Worm (Caenorhabditis elegans): Measurements from ENCODE around the gene fbxa-115.

Gene fbxa-115

DNA sequence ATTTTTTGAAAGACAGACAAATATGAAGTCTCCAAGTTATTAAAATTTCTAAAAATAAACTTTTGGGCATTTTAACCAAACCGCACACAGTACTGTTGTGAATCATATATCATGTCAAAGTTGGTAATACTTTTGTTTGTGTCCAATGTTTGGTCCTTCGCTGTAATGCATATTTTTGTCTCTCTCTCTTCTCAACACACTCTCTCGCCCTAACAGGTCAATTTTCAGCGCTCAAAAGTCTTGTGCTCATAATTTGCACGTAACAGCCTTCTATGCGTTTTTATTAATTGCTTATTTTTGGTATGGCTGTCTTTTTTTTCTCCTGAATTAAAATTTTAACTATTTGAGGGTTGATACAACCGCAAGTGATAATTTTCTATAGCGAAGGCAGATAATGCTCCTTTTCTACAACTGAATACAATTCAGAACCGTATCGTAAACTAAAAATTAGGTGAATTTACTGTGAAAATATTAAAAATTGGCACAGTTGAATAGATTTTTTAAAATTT is 30.1 kb downstream of the fbxa-115 start:
- TF ChIP-seq ceh-43 (GFP tag; optimal IDR thresholded peaks at IDR 0.05) (no peak), lsy-2 (tag; optimal IDR thresholded peaks at IDR 0.05) (no peak), nhr-28 (tag; optimal IDR thresholded peaks at IDR 0.05) (no peak), ham-2 (GFP tag; optimal IDR thresholded peaks at IDR 0.05) (no peak), bed-3 (GFP tag; optimal IDR thresholded peaks at IDR 0.05) (no peak)

DNA sequence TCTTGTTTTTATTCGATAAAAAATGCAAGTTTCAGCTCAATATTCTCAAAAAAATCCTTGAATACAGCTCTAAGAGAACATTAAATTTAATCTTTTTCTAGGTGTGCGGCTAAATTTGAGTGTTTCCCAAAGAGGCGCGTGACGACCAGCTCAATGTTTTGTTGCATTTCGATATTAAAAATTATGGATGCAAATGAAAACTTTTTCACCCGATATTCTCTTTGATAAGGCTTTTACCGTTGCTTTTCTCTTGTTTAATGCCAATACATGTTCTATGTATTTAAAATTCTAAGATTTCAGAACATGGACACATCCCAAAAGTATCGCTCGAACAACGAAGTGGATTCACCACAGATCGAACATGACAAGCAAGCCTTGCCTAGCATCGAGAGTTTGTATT is 33.7 kb downstream of the fbxa-115 start, which contains the start of gene F19B2.6:
F19B2.6 (plus strand) TSS at position 301 of the 400 bp plus-strand sequence.
- TF ChIP-seq unc-120 (tag; optimal IDR thresholded peaks at IDR 0.05; ENCODE audit: poor library complexity, severe bottlenecking), result no peak
- no peak for TF ChIP-seq mls-2 (tag; optimal IDR thresholded peaks at IDR 0.05)
- no peak for TF ChIP-seq nhr-76 (tag; optimal IDR thresholded peaks at IDR 0.05)
- no peak for TF ChIP-seq unc-62 (GFP tag; optimal IDR thresholded peaks at IDR 0.05)
- TF ChIP-seq nhr-2 (tag; optimal IDR thresholded peaks at IDR 0.05), result no peak
- no peak for TF ChIP-seq bed-3 (GFP tag; optimal IDR thresholded peaks at IDR 0.05)
- no peak for TF ChIP-seq nhr-237 (tag; optimal IDR thresholded peaks at IDR 0.05)
- no peak for TF ChIP-seq ces-1 (GFP tag; optimal IDR thresholded peaks at IDR 0.05)
- TF ChIP-seq nhr-28 (tag; optimal IDR thresholded peaks at IDR 0.05), result no peak
- TF ChIP-seq flh-1 (GFP tag; optimal IDR thresholded peaks at IDR 0.05), result no peak
- no peak for TF ChIP-seq tbx-8 (GFP tag; optimal IDR thresholded peaks at IDR 0.05)
- TF ChIP-seq drap-1 (GFP tag; optimal IDR thresholded peaks at IDR 0.05), result no peak
- TF ChIP-seq snpc-4 (tag; optimal IDR thresholded peaks at IDR 0.05), result no peak
- TF ChIP-seq mab-5 (tag; optimal IDR thresholded peaks at IDR 0.05), result no peak
- no peak for TF ChIP-seq unc-39 (tag; optimal IDR thresholded peaks at IDR 0.05)
- TF ChIP-seq lsy-2 (tag; optimal IDR thresholded peaks at IDR 0.05), result no peak
- TF ChIP-seq elt-1 (tag; optimal IDR thresholded peaks at IDR 0.05; ENCODE audit: borderline replicate concordance, insufficient read depth), result no peak
- TF ChIP-seq sptf-1 (tag; optimal IDR thresholded peaks at IDR 0.05), result no peak
- TF ChIP-seq ceh-43 (GFP tag; optimal IDR thresholded peaks at IDR 0.05), result no peak

DNA sequence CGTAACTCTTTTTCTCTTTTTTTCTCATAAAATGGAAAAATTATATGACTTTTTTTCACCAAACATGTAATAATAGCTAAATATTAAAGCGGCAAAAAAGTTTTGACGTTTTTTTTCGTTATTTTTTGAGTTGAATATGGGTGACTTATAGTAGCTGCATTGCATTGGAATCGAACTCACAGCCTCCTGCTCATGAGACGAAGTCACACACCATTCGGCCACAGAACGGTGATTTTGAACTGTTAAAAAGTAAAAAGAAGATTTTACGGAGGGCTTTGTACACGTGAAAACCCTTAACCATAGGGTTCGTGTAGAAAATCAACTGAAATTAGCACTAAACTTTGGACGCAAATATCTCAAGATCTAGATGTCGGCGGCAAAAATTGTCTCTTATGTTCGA is 40.1 kb downstream of the fbxa-115 start:
- TF ChIP-seq pha-4 (tag; optimal IDR thresholded peaks at IDR 0.05) (no peak), ztf-11 (tag; optimal IDR thresholded peaks at IDR 0.05) (no peak), tbx-8 (GFP tag; optimal IDR thresholded peaks at IDR 0.05) (no peak), M03D4.4 (tag; optimal IDR thresholded peaks at IDR 0.05) (no peak), zip-8 (tag; optimal IDR thresholded peaks at IDR 0.05) (no peak), nhr-76 (tag; optimal IDR thresholded peaks at IDR 0.05) (no peak), lin-32 (GFP tag; optimal IDR thresholded peaks at IDR 0.05) (no peak)

DNA sequence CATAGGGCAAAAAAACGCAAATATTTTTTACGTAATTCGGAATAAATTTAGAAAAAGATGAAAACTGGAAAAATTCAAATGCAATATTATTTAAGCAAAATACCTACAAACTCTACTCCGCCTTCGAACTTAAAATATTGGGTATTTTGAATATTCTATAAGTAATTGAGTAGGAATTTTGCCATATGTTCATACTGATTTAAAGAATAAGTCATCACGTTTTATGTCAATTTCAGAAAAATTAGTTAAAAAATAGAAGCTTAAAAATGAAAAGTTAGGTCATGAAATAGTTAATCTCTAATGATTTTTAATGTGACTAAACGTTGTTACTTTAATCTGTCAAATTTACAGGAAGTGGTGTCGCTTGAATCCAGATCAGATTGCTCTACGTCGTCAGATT is 40.5 kb downstream of the fbxa-115 start, which contains the start of gene F19B2.7:
F19B2.7 (plus strand) TSS at position 301 of the 400 bp plus-strand sequence.
- TF ChIP-seq sem-2 (GFP tag; optimal IDR thresholded peaks at IDR 0.05) (no peak), nhr-28 (tag; optimal IDR thresholded peaks at IDR 0.05) (no peak), elt-1 (tag; optimal IDR thresholded peaks at IDR 0.05; ENCODE audit: borderline replicate concordance, insufficient read depth) (no peak), zip-8 (tag; optimal IDR thresholded peaks at IDR 0.05) (no peak), blmp-1 (tag; optimal IDR thresholded peaks at IDR 0.05) (no peak), bed-3 (GFP tag; optimal IDR thresholded peaks at IDR 0.05) (no peak), snpc-4 (tag; optimal IDR thresholded peaks at IDR 0.05) (no peak), nhr-2 (tag; optimal IDR thresholded peaks at IDR 0.05) (no peak), flh-1 (GFP tag; optimal IDR thresholded peaks at IDR 0.05) (no peak), unc-120 (tag; optimal IDR thresholded peaks at IDR 0.05; ENCODE audit: poor library complexity, severe bottlenecking) (no peak), unc-39 (tag; optimal IDR thresholded peaks at IDR 0.05) (no peak), ztf-11 (tag; optimal IDR thresholded peaks at IDR 0.05) (no peak)

DNA sequence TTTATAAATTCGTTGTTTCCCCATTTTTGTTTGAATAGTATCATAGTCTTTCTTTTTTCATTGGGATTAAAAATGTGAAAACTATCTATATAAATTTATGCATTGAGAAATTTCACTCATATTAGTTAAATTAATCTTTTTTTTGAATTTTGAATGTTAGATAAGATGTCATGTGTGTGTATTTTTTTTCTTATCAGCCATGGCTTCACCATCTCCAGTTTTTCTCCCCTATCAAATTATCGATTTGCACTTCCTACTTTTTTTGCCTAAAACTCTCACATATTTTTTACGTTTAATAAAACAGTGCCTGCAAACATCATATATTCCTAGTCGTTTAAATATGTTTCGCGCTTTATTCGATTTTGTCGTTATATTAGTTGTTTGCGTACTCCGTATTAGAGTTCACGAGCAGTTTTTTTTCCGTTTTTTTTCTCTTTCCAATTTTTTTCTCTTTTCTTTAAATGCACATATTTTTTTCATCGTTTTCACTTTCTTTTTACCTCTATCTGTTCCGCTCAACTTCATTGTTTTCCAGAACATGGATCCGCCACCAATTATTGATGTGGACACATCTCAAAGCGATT is 44.2 kb downstream of the fbxa-115 start, which contains the start of gene Y113G7A.13:
Y113G7A.13 (plus strand) TSS at position 534 of the 584 bp plus-strand sequence.
- TF ChIP-seq tbx-8 (GFP tag; optimal IDR thresholded peaks at IDR 0.05) (no peak), mep-1 (tag; optimal IDR thresholded peaks at IDR 0.05) (no peak), ceh-83 (GFP tag; optimal IDR thresholded peaks at IDR 0.05) (no peak), ham-2 (GFP tag; optimal IDR thresholded peaks at IDR 0.05) (no peak), unc-62 (GFP tag; optimal IDR thresholded peaks at IDR 0.05) (no peak), unc-120 (tag; optimal IDR thresholded peaks at IDR 0.05; ENCODE audit: poor library complexity, severe bottlenecking) (no peak), nhr-2 (tag; optimal IDR thresholded peaks at IDR 0.05) (no peak), bed-3 (GFP tag; optimal IDR thresholded peaks at IDR 0.05) (no peak), cnd-1 (tag; optimal IDR thresholded peaks at IDR 0.05) (no peak), nhr-28 (tag; optimal IDR thresholded peaks at IDR 0.05) (no peak), sptf-1 (tag; optimal IDR thresholded peaks at IDR 0.05) (no peak), lsy-2 (tag; optimal IDR thresholded peaks at IDR 0.05) (no peak), elt-3 (tag; optimal IDR thresholded peaks at IDR 0.05) (no peak), nhr-237 (tag; optimal IDR thresholded peaks at IDR 0.05) (no peak)

All from whole organism, mixed stage, embryonic.